Fruit fly (Drosophila melanogaster): ENCODE data around the gene CG12011.

CG12011 gene

DNA sequence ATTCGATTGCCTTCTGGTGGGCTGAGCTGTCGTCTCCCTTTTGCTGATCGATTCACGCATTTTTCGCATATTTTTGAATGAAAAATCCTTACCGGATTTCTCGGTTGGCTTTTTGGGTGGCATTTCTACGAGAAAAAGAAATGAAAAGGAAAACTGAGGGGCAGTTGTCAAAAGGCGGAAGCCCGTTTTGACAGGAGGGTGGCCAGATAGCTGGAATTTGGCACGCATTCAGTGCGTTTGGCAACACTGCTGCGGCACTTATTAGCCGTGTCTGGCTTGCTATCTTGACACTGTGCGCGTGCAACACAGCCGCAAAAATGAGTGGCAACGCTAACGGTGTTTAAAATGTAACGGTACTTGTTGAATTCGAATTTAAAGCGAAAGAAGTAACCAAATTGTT lies 25.9 kb upstream of the CG12011 start, which contains the start of gene RpL23A (continued):
- TF ChIP-seq crol (GFP tag; IDR thresholded peaks at IDR 0.05) = peak; percentile 58
- no peak for TF ChIP-seq mld (GFP tag; IDR thresholded peaks at IDR 0.05; ENCODE audit: partially characterized antibody)
- TF ChIP-seq CG16863 (GFP tag; optimal IDR thresholded peaks at IDR 0.05) = peak; percentile 91
- TF ChIP-seq CG3847 (GFP tag; IDR thresholded peaks at IDR 0.05) = peak; percentile 99
- peak; percentile 96 for TF ChIP-seq CG6813 (GFP tag; optimal IDR thresholded peaks at IDR 0.05)
- peak; percentile 93 for TF ChIP-seq CG2712 (tag; optimal IDR thresholded peaks at IDR 0.05)
- TF ChIP-seq maf-S (GFP tag; optimal IDR thresholded peaks at IDR 0.05) = peak; percentile 96
- TF ChIP-seq jumu (GFP tag; optimal IDR thresholded peaks at IDR 0.05) = peak; percentile 96
- peak; percentile 70 for TF ChIP-seq CG7745 (tag; optimal IDR thresholded peaks at IDR 0.05)
- TF ChIP-seq pan (optimal IDR thresholded peaks at IDR 0.05) = no peak
- TF ChIP-seq pan (GFP tag; optimal IDR thresholded peaks at IDR 0.05 in 1 of 2, IDR thresholded peaks at IDR 0.05 in 1 of 2) = peak in 1 of 2 experiments; percentile 93
- TF ChIP-seq CG8924 (tag; optimal IDR thresholded peaks at IDR 0.05) = peak; percentile 86
- TF ChIP-seq peb (GFP tag; IDR thresholded peaks at IDR 0.05) = peak; percentile 82
- TF ChIP-seq CG5180 (GFP tag; optimal IDR thresholded peaks at IDR 0.05) = peak; percentile 76
- peak; percentile 99 for TF ChIP-seq lab (GFP tag; optimal IDR thresholded peaks at IDR 0.05)
- TF ChIP-seq CG12236 (GFP tag; optimal IDR thresholded peaks at IDR 0.05) = peak; percentile 89
- peak; percentile 99 for TF ChIP-seq ci (GFP tag; IDR thresholded peaks at IDR 0.05)
- TF ChIP-seq CG13775 (GFP tag; optimal IDR thresholded peaks at IDR 0.05) = peak; percentile 98
- TF ChIP-seq Neu2 (GFP tag; optimal IDR thresholded peaks at IDR 0.05; ENCODE audit: borderline replicate concordance) = peak; percentile 89
- TF ChIP-seq Drgx (GFP tag; IDR thresholded peaks at IDR 0.05) = peak; percentile 70
- TF ChIP-seq sug (tag; optimal IDR thresholded peaks at IDR 0.05) = peak; percentile 93
- peak; percentile 72 for TF ChIP-seq knrl (GFP tag; IDR thresholded peaks at IDR 0.05; ENCODE audit: partially characterized antibody)
- TF ChIP-seq CG4328 (GFP tag; optimal IDR thresholded peaks at IDR 0.05) = peak; percentile 96
- TF ChIP-seq MTF-1 (GFP tag; optimal IDR thresholded peaks at IDR 0.05; ENCODE audit: borderline replicate concordance) = peak; percentile 97
- peak; percentile 84 for TF ChIP-seq Ada2b (GFP tag; IDR thresholded peaks at IDR 0.05)
- TF ChIP-seq ttk (GFP tag; IDR thresholded peaks at IDR 0.05) = peak; percentile 94
- peak; percentile 93 for TF ChIP-seq onecut (GFP tag; IDR thresholded peaks at IDR 0.05)
- peak; percentile 79 for TF ChIP-seq Oli (tag; optimal IDR thresholded peaks at IDR 0.05)
- peak; percentile 80 for TF ChIP-seq CG9437 (GFP tag; optimal IDR thresholded peaks at IDR 0.05)
- peak; percentile 100 for TF ChIP-seq Ets65A (GFP tag)
- TF ChIP-seq CG18599 (GFP tag; optimal IDR thresholded peaks at IDR 0.05) = peak; percentile 97
- TF ChIP-seq Mes4 (GFP tag; optimal IDR thresholded peaks at IDR 0.05) = peak; percentile 99
- TF ChIP-seq CG2875 (GFP tag; optimal IDR thresholded peaks at IDR 0.05) = peak; percentile 91
- TF ChIP-seq NC2α (GFP tag; optimal IDR thresholded peaks at IDR 0.05) = peak; percentile 92
- peak; percentile 91 for TF ChIP-seq Optix (GFP tag; IDR thresholded peaks at IDR 0.05)
- peak; percentile 90 for TF ChIP-seq sens-2 (GFP tag; IDR thresholded peaks at IDR 0.05)
- peak; percentile 91 for TF ChIP-seq CG32772 (GFP tag; IDR thresholded peaks at IDR 0.05)
- TF ChIP-seq Dfd (GFP tag; optimal IDR thresholded peaks at IDR 0.05) = no peak
- peak; percentile 73 for TF ChIP-seq row (GFP tag; IDR thresholded peaks at IDR 0.05)
- TF ChIP-seq oc (tag; optimal IDR thresholded peaks at IDR 0.05) = peak; percentile 88
- peak; percentile 70 for TF ChIP-seq Gsc (GFP tag; IDR thresholded peaks at IDR 0.05)
- peak; percentile 62 for TF ChIP-seq CG16813 (GFP tag; IDR thresholded peaks at IDR 0.05; ENCODE audit: partially characterized antibody)
- peak; percentile 96 for TF ChIP-seq her (GFP tag; optimal IDR thresholded peaks at IDR 0.05)
- TF ChIP-seq Lhr (GFP tag; optimal IDR thresholded peaks at IDR 0.05) = peak; percentile 99
- TF ChIP-seq CG18476 (GFP tag; optimal IDR thresholded peaks at IDR 0.05) = peak; percentile 87
- TF ChIP-seq fd96Cb (tag; optimal IDR thresholded peaks at IDR 0.05) = peak; percentile 74
- peak; percentile 98 for TF ChIP-seq ash1 (GFP tag; optimal IDR thresholded peaks at IDR 0.05)
- peak; percentile 98 for TF ChIP-seq Side (GFP tag; optimal IDR thresholded peaks at IDR 0.05)
- peak; percentile 94 for TF ChIP-seq sisA (GFP tag; IDR thresholded peaks at IDR 0.05)
- peak; percentile 73 for TF ChIP-seq amos (GFP tag; IDR thresholded peaks at IDR 0.05; ENCODE audit: partially characterized antibody)
- TF ChIP-seq BtbVII (GFP tag; optimal IDR thresholded peaks at IDR 0.05) = peak; percentile 92
